Fruit fly (Drosophila melanogaster) whole organism, embryonic: ENCODE results near the gene Mgat4a.

ENCODE experiments used
- Atf6 ChIP-seq: fragments of 200-800 bp; sonication (Bioruptor generic); IDR thresholded peaks from 2 replicates; pipeline ENCODE4 v1.3.6; 2022; ENCODE audit warnings: missing biosample characterization, missing genetic modification characterization
- Awh ChIP-seq: fragments of 200-800 bp; sonication (Bioruptor generic); IDR thresholded peaks from 2 replicates; pipeline ENCODE4, ENCODE4 v1.3.6; 2022; ENCODE audit warnings: missing biosample characterization, missing genetic modification characterization
- CG12659 ChIP-seq: fragments of 200-800 bp; sonication (Bioruptor generic); optimal IDR thresholded peaks from 3 replicates; lab custom pipeline; 2017; ENCODE audit warnings: mild to moderate bottlenecking, missing biosample characterization, missing genetic modification reagents, missing genetic modification characterization
- CG13624 ChIP-seq: fragments of 200-800 bp; sonication (Bioruptor generic); optimal IDR thresholded peaks from 2 replicates; lab custom pipeline; 2016; ENCODE audit warnings: missing biosample characterization, missing genetic modification characterization
- CG14050 ChIP-seq: fragments of 200-800 bp; sonication (Bioruptor generic); IDR thresholded peaks from 3 replicates; pipeline ENCODE4 v1.3.6; 2022; ENCODE audit warnings: missing biosample characterization, missing genetic modification characterization
- CG14667 ChIP-seq: fragments of 200-800 bp; sonication (Bioruptor generic); IDR thresholded peaks from 2 replicates; pipeline ENCODE4 v1.3.6; 2022; ENCODE audit warnings: missing biosample characterization, missing genetic modification characterization
- CG16779 ChIP-seq: fragments of 200-800 bp; sonication (Bioruptor generic); IDR thresholded peaks from 2 replicates; pipeline ENCODE4 v1.3.6; 2022; ENCODE audit warnings: missing biosample characterization, missing genetic modification characterization
- CG17328 ChIP-seq: fragments of 200-800 bp; sonication (Bioruptor generic); IDR thresholded peaks from 2 replicates; pipeline ENCODE4 v1.3.6; 2022; ENCODE audit warnings: missing biosample characterization, missing genetic modification characterization
- CG17802 ChIP-seq: fragments of 200-800 bp; sonication (Bioruptor generic); optimal IDR thresholded peaks from 2 replicates; lab custom pipeline; 2018; ENCODE audit warnings: missing biosample characterization, mild to moderate bottlenecking, missing genetic modification characterization, moderate library complexity
- CG18476 ChIP-seq: fragments of 200-800 bp; sonication (Bioruptor generic); optimal IDR thresholded peaks from 2 replicates; lab custom pipeline; 2016; ENCODE audit warnings: missing biosample characterization, mild to moderate bottlenecking, missing genetic modification characterization
- CG2678 ChIP-seq: fragments of 200-800 bp; sonication (Bioruptor generic); optimal IDR thresholded peaks from 3 replicates; lab custom pipeline; 2019; ENCODE audit warnings: missing biosample characterization, mild to moderate bottlenecking, missing genetic modification characterization, moderate library complexity
- CG31388 ChIP-seq: fragments of 200-800 bp; sonication (Bioruptor generic); optimal IDR thresholded peaks from 2 replicates; lab custom pipeline; 2016; ENCODE audit warnings: missing biosample characterization, missing genetic modification characterization
- CG4328 ChIP-seq: fragments of 200-800 bp; sonication (Bioruptor generic); optimal IDR thresholded peaks from 3 replicates; lab custom pipeline; 2017; ENCODE audit warnings: missing biosample characterization, missing genetic modification reagents, missing genetic modification characterization
- CG6654 ChIP-seq: fragments of 200-800 bp; sonication (Bioruptor generic); optimal IDR thresholded peaks from 2 replicates; lab custom pipeline; 2017; ENCODE audit warnings: missing biosample characterization, mild to moderate bottlenecking, missing genetic modification characterization
- CG6765 ChIP-seq: fragments of 200-800 bp; sonication (Bioruptor generic); optimal IDR thresholded peaks from 3 replicates; lab custom pipeline; 2017; ENCODE audit warnings: missing biosample characterization, mild to moderate bottlenecking, missing genetic modification characterization
- CG7839 ChIP-seq: fragments of 200-800 bp; sonication (Bioruptor generic); optimal IDR thresholded peaks from 3 replicates; lab custom pipeline; 2018; ENCODE audit warnings: missing biosample characterization, mild to moderate bottlenecking, missing genetic modification characterization, moderate library complexity
- CG7963 ChIP-seq: fragments of 200-800 bp; sonication (Bioruptor generic); IDR thresholded peaks from 3 replicates; pipeline ENCODE4 v1.3.6; 2022; ENCODE audit warnings: missing biosample characterization, missing genetic modification characterization; ENCODE audit not compliant: partially characterized antibody
- CG8290 ChIP-seq, 3 experiments: fragments of 200-800 bp; sonication (Bioruptor generic); optimal IDR thresholded peaks; 2 replicates each; lab custom pipeline; 2016 to 2019; ENCODE audit warnings: missing biosample characterization in 3 of 3, missing genetic modification characterization in 3 of 3, mild to moderate bottlenecking in 2 of 3, moderate library complexity in 1 of 3
- CG8944 ChIP-seq: fragments of 200-800 bp; sonication (Bioruptor generic); optimal IDR thresholded peaks from 3 replicates; lab custom pipeline; 2016; ENCODE audit warnings: missing biosample characterization, missing genetic modification characterization
- CG9609 ChIP-seq: fragments of 200-800 bp; sonication (Bioruptor generic); optimal IDR thresholded peaks from 3 replicates; lab custom pipeline; 2016; ENCODE audit warnings: missing biosample characterization, missing genetic modification characterization
- Camta ChIP-seq: fragments of 200-800 bp; sonication (Bioruptor generic); optimal IDR thresholded peaks from 2 replicates; lab custom pipeline; 2016; ENCODE audit warnings: missing biosample characterization, missing genetic modification characterization
- Dek ChIP-seq: fragments of 200-800 bp; sonication (Bioruptor generic); optimal IDR thresholded peaks from 3 replicates; lab custom pipeline; 2019; ENCODE audit warnings: missing biosample characterization, mild to moderate bottlenecking, missing genetic modification characterization, moderate library complexity
- Dip2 ChIP-seq: fragments of 200-800 bp; sonication (Bioruptor generic); IDR thresholded peaks from 2 replicates; pipeline ENCODE4 v1.3.6; 2022; ENCODE audit warnings: missing biosample characterization, missing genetic modification characterization
- Dll ChIP-seq: fragments of 200-800 bp; sonication (Bioruptor generic); IDR thresholded peaks from 4 replicates; pipeline ENCODE4 v1.3.6; 2022; ENCODE audit warnings: missing biosample characterization, missing genetic modification characterization; ENCODE audit not compliant: partially characterized antibody
- Dp ChIP-seq: fragments of 200-800 bp; sonication (Bioruptor generic); optimal IDR thresholded peaks from 2 replicates; lab custom pipeline; 2018; ENCODE audit warnings: missing biosample characterization, mild to moderate bottlenecking, missing genetic modification characterization, moderate library complexity
- Eip74EF ChIP-seq, 2 experiments: fragments of 200-800 bp in 1 of 2; fragments of >200 bp in 1 of 2; sonication (Bioruptor generic) in 1 of 2; optimal IDR thresholded peaks; 2 replicates each; lab custom pipeline; 2017 to 2019; ENCODE audit warnings: missing biosample characterization in 2 of 2, missing genetic modification characterization in 2 of 2, mild to moderate bottlenecking in 1 of 2, moderate library complexity in 1 of 2
- GATAe ChIP-seq: fragments of 200-800 bp; sonication (Bioruptor generic); conservative IDR thresholded peaks from 2 replicates; pipeline ENCODE4 v1.3.6; 2022; ENCODE audit warnings: missing biosample characterization, missing genetic modification characterization
- H2.0 ChIP-seq: fragments of 200-800 bp; sonication (Bioruptor generic); IDR thresholded peaks from 2 replicates; pipeline ENCODE4 v1.3.6; 2022; ENCODE audit warnings: missing biosample characterization, missing genetic modification characterization
- Hand ChIP-seq: fragments of 200-800 bp; sonication (Bioruptor generic); optimal IDR thresholded peaks from 2 replicates; lab custom pipeline; 2017; ENCODE audit warnings: mild to moderate bottlenecking, missing biosample characterization, missing genetic modification reagents, missing genetic modification characterization
- Hey ChIP-seq: fragments of 200-800 bp; sonication (Bioruptor generic); optimal IDR thresholded peaks from 3 replicates; lab custom pipeline; 2018; ENCODE audit warnings: missing biosample characterization, mild to moderate bottlenecking, missing genetic modification characterization
- MTF-1 ChIP-seq: fragments of 200-800 bp; sonication (Bioruptor generic); optimal IDR thresholded peaks from 2 replicates; lab custom pipeline; 2018; ENCODE audit warnings: missing biosample characterization, mild to moderate bottlenecking, missing genetic modification characterization, borderline replicate concordance
- Med ChIP-seq: fragments of 200-800 bp; sonication (Bioruptor generic); peaks from one replicate; lab custom pipeline; 2016; ENCODE audit warnings: missing biosample characterization, missing genetic modification characterization, mild to moderate bottlenecking, inconsistent platforms, moderate library complexity
- az2 ChIP-seq: fragments of 200-800 bp; sonication (Bioruptor generic); optimal IDR thresholded peaks from 3 replicates; lab custom pipeline; 2016; ENCODE audit warnings: missing biosample characterization, missing genetic modification characterization
- bcd ChIP-seq: fragments of 200-800 bp; sonication (Bioruptor generic); optimal IDR thresholded peaks from 2 replicates; lab custom pipeline; 2017; ENCODE audit warnings: missing biosample characterization, mild to moderate bottlenecking, missing genetic modification characterization
- cad ChIP-seq: fragments of >200 bp; optimal IDR thresholded peaks from 2 replicates; lab custom pipeline; 2017; ENCODE audit warnings: missing biosample characterization, missing genetic modification characterization
- cwo ChIP-seq: fragments of 200-800 bp; sonication (Bioruptor generic); optimal IDR thresholded peaks from 3 replicates; lab custom pipeline; 2017; ENCODE audit warnings: missing biosample characterization, missing genetic modification characterization, mild to moderate bottlenecking, moderate library complexity, missing genetic modification reagents
- dan ChIP-seq: fragments of 200-800 bp; sonication (Bioruptor generic); IDR thresholded peaks from 2 replicates; pipeline ENCODE4 v1.3.6; 2022; ENCODE audit warnings: missing biosample characterization, missing genetic modification characterization
- ewg ChIP-seq: fragments of 200-800 bp; sonication (Bioruptor generic); optimal IDR thresholded peaks from 3 replicates; lab custom pipeline; 2017; ENCODE audit warnings: mild to moderate bottlenecking, missing biosample characterization, missing genetic modification reagents, missing genetic modification characterization
- exex ChIP-seq: fragments of 200-800 bp; sonication (Bioruptor generic); optimal IDR thresholded peaks from 4 replicates; lab custom pipeline; 2018; ENCODE audit warnings: missing biosample characterization, mild to moderate bottlenecking, missing genetic modification characterization, moderate library complexity
- fu2 ChIP-seq: fragments of 200-800 bp; sonication (Bioruptor generic); optimal IDR thresholded peaks from 2 replicates; lab custom pipeline; 2016; ENCODE audit warnings: missing biosample characterization, missing genetic modification characterization
- her ChIP-seq: fragments of 200-800 bp; sonication (Bioruptor generic); optimal IDR thresholded peaks from 2 replicates; lab custom pipeline; 2016; ENCODE audit warnings: missing biosample characterization, missing genetic modification characterization
- mirr ChIP-seq: fragments of 200-800 bp; sonication (Bioruptor generic); optimal IDR thresholded peaks from 3 replicates; lab custom pipeline; 2018; ENCODE audit warnings: missing biosample characterization, mild to moderate bottlenecking, missing genetic modification characterization
- nerfin-1 ChIP-seq: fragments of 200-800 bp; sonication (Bioruptor generic); optimal IDR thresholded peaks from 3 replicates; lab custom pipeline; 2019; ENCODE audit warnings: missing biosample characterization, mild to moderate bottlenecking, missing genetic modification characterization, moderate library complexity
- sd ChIP-seq: fragments of 200-800 bp; sonication (Bioruptor generic); optimal IDR thresholded peaks from 3 replicates; lab custom pipeline; 2018; ENCODE audit warnings: missing biosample characterization, mild to moderate bottlenecking, missing genetic modification characterization, moderate library complexity
- sob ChIP-seq: fragments of 200-800 bp; sonication (Bioruptor generic); IDR thresholded peaks from 2 replicates; pipeline ENCODE4 v1.3.6; 2022; ENCODE audit warnings: missing biosample characterization, missing genetic modification characterization
- unc-4 ChIP-seq: fragments of 200-800 bp; sonication (Bioruptor generic); IDR thresholded peaks from 2 replicates; pipeline ENCODE4 v1.3.6; 2022; ENCODE audit warnings: missing biosample characterization, missing genetic modification characterization; ENCODE audit not compliant: partially characterized antibody

Gene Mgat4a

dm6 chr3L:14783363-14783627 is 21.5 kb downstream of the Mgat4a start:
- no peak for TF ChIP-seq CG8290 (GFP tag; optimal IDR thresholded peaks at IDR 0.05; lab: Kevin White, UChicago)
- peak in 1 of 2 experiments; percentile 11 for TF ChIP-seq CG8290 (tag; optimal IDR thresholded peaks at IDR 0.05; lab: Kevin White, UChicago)
- TF ChIP-seq exex (tag; lab: Kevin White, UChicago) = peak; percentile 28
- TF ChIP-seq Hey (tag; lab: Kevin White, UChicago) = peak; percentile 12
- peak; percentile 11 for TF ChIP-seq mirr (GFP tag; lab: Kevin White, UChicago)
- no peak for TF ChIP-seq Dek
- TF ChIP-seq CG7963 (GFP tag; lab: Robert Waterston, UW) = no peak
- TF ChIP-seq Med (GFP tag; lab: Kevin White, UChicago) = peak; percentile 66
- peak; percentile 46 for TF ChIP-seq cad

DNA sequence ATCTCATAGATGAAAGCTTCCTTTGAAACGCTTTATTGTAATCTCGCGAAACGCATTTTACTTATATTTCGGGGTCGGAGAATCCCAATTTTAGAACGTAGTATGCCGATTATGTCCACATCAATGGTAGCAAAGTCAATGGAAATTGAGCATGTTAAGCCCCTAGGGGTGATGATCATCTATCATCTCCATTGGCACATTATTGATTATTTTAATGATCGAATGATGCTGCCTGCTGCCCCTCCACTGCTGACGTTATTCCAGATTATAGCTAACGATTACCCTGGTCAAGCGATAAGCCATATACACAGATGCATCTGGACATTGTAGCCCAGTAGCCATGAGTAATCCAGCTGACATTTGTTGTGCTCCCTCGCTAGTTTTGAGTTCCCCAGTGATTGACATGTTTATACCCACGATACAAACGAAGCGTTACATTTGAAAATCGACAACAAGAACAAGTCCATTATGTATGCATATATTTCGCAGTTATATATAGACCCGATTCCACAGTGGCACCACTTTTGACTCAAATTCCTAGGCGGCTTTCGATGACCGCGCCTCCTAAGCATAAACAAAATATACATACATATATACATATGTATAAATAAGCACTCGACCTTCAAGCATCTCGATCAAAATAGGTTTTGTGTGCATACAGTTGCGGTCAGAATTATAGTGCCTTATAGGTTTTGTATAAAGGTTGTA is 22.6 kb downstream of the Mgat4a start:
- TF ChIP-seq sd = peak; percentile 95
- no peak for TF ChIP-seq Dp (GFP tag; lab: Kevin White, UChicago)
- TF ChIP-seq cwo = no peak
- TF ChIP-seq dan = no peak
- TF ChIP-seq Awh (GFP tag; lab: Robert Waterston, UW) = no peak

dm6 chr3L:14784949-14785408 is 23.2 kb downstream of the Mgat4a start:
- TF ChIP-seq CG18476 = peak; percentile 97
- peak; percentile 91 for TF ChIP-seq CG6654
- peak; percentile 79 for TF ChIP-seq CG14667
- TF ChIP-seq her (GFP tag; lab: Kevin White, UChicago) = peak; percentile 80
- peak; percentile 89 for TF ChIP-seq ewg (GFP tag; lab: Kevin White, UChicago)
- TF ChIP-seq GATAe (GFP tag; lab: Robert Waterston, UW) = peak; percentile 49; the same call in 1 of the 2 replicates
- peak; percentile 99 for TF ChIP-seq CG7839 (tag; lab: Kevin White, UChicago)
- TF ChIP-seq CG16779 (GFP tag; lab: Robert Waterston, UW) = peak; percentile 51; the same call in 1 of the 2 replicates
- peak; percentile 95 for TF ChIP-seq Hand
- TF ChIP-seq az2 = peak; percentile 96
- TF ChIP-seq CG17328 = peak; percentile 90
- TF ChIP-seq CG4328 = peak; percentile 96
- TF ChIP-seq unc-4 (GFP tag; lab: Robert Waterston, UW) = no peak
- peak; percentile 88 for TF ChIP-seq CG8944 (GFP tag; lab: Kevin White, UChicago)
- TF ChIP-seq CG31388 (GFP tag; lab: Kevin White, UChicago) = peak; percentile 92
- TF ChIP-seq CG17802 (tag; lab: Kevin White, UChicago) = peak; percentile 76
- peak in 1 of 2 experiments; percentile 97 for TF ChIP-seq Eip74EF (GFP tag; optimal IDR thresholded peaks at IDR 0.05; lab: Kevin White, UChicago)
- TF ChIP-seq CG14050 (GFP tag; lab: Robert Waterston, UW) = peak; percentile 83
- peak; percentile 99 for TF ChIP-seq CG2678 (tag; lab: Kevin White, UChicago)
- peak; percentile 96 for TF ChIP-seq CG13624 (GFP tag; lab: Kevin White, UChicago)
- TF ChIP-seq CG6765 (GFP tag; lab: Kevin White, UChicago) = peak; percentile 97
- TF ChIP-seq Dll (GFP tag; lab: Robert Waterston, UW) = no peak
- TF ChIP-seq CG12659 (GFP tag; lab: Kevin White, UChicago) = peak; percentile 99
- peak; percentile 91 for TF ChIP-seq CG9609
- TF ChIP-seq bcd = peak; percentile 98
- TF ChIP-seq nerfin-1 = peak; percentile 95
- TF ChIP-seq sob (GFP tag; lab: Robert Waterston, UW) = peak; percentile 90
- TF ChIP-seq Dip2 (GFP tag; lab: Robert Waterston, UW) = 0 out of 2 replicates have a peak, but pooled peaks have one; percentile 68
- peak; percentile 95 for TF ChIP-seq Atf6 (GFP tag; lab: Robert Waterston, UW)
- TF ChIP-seq fu2 = peak; percentile 82
- peak; percentile 95 for TF ChIP-seq Camta (GFP tag; lab: Kevin White, UChicago)
- TF ChIP-seq H2.0 (GFP tag; lab: Robert Waterston, UW) = peak; percentile 83; the same call in 1 of the 2 replicates
- TF ChIP-seq MTF-1 (GFP tag; lab: Kevin White, UChicago) = peak; percentile 84
